Worm (Caenorhabditis elegans) whole organism, dauer: Measurements from ENCODE around the gene chil-19.

Experiments
- unc-62 ChIP-seq: sonication (generic microtip); optimal IDR thresholded peaks from 2 replicates; lab custom pipeline; 2017; ENCODE audit warnings: missing biosample characterization, missing genetic modification reagents, missing genetic modification characterization

The chil-19 gene

ce11 chrII:9427644-9428043 lies 26.6 kb downstream of the chil-19 start, which contains the start of gene M176.5:
TSS of gene M176.5 (minus strand) at chrII:9427744.
- no peak for TF ChIP-seq unc-62 (GFP tag; lab: Kevin White, UChicago)

ce11 chrII:9426076-9426475 lies 28.1 kb downstream of the chil-19 start, which contains the start of gene M176.10:
TSS of gene M176.10 (minus strand) at chrII:9426176.
- no peak for TF ChIP-seq unc-62 (GFP tag; lab: Kevin White, UChicago)

- no peak for TF ChIP-seq unc-62 (GFP tag; lab: Kevin White, UChicago)
These were observed 32.2 kb downstream of the chil-19 start, which contains the start of gene M176.11 for ce11 chrII:9421969-9422368. TSS of gene M176.11 (plus strand) at chrII:9422269.

DNA sequence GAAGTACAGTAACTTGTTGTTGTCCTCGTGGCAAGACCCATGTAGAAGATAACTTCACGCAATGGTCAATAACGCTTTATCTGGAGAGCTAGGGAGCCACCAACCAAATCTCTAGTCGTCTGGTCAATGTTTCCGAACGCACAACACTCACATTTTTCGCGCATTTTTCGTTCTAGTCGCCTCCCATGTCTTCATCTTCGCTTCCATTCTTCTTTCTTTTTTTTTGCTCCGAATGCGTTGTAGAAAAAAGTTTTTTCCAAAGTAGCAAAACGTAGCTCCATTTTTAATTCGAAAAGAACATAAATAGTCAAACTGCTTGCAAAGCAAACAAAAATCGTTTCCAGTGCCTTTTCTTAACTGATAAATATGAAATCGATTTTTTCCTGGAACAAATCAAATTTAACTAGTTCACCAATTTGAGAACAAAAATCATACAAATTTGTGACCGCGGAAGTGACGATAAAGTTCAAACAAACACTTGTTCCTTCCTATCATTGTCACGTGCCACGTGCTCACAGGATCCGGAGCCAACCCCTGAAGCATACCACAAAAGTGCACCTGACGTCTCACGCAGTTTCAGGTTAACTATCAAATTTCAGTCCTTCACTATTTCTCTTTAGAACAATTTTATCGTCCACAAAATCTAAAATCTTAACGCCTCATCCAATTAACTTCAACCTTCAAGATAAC lies 35.2 kb downstream of the chil-19 start:
- TF ChIP-seq unc-62 (GFP tag; lab: Kevin White, UChicago): no peak

DNA sequence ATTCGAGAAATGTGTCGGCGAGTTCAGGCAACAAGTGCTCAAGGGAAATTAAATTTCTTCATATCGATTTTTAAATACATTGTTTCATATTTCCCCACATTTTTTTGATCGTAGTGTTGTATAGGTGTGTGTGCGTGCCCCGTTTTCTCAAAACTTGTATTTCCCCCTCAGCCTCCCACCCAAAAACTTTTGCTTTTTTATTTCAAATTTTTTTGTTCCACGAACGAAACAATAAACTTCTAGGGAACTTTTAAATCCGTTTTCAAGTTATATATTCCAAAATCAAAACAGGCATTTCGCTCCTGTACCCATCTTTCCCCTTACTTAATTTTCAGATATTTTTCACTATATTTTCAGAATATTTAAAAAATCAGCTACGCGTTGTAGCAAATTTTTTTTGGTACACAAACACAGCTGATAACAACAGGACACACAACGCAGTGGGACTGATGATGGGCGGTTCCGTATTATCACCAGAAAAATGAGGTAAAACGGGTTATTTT lies 36.1 kb downstream of the chil-19 start, which contains the start of the genes M176.4 and M176.16:
M176.4 (plus strand) TSS at position 301 of the 503 bp plus-strand sequence.
M176.16 (plus strand) TSS at position 453 of the 503 bp plus-strand sequence.
- TF ChIP-seq unc-62 (GFP tag; lab: Kevin White, UChicago): no peak

DNA sequence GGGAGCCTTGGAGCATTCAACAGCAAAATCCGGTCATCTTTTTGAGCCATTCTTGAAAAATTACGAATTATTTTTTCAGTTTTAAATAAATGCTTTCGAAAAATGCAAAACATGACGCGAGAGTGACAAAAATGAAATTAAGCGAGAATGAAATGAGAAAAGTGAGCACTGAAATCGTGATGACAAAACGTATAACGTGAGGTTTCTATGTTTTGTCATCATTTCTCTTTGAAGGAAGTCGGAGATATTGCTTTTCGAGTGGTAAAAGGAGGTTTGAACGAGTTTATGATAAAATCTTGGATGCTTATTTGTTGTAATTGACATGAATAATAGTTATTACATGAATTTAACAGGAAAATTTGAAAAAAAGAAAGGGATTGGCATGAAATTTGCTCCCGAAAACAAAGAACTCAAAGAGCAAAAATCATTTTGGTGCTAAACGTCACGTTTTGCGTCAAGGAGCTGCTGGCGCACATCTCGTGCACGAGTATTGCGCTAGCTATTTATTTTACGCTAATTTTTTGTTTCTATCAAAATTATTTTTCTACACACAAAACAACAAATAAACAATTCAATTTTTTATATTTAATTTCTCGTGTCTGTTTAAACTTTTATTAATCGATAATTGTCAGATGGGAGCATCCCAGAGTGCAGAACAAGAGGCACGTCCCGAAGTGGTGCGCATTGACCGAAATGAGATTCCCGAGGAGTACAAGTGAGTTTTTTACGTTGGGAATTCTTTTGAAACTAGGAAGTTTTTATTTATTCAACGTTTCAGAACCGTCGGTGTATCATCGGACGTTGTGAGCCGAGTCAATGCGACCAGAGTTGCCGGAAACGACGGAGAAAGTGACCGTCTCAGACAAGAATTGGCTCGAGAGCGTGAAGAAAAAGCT lies 37.6 kb downstream of the chil-19 start, which contains the start of the genes gss-1 and chch-3:
gss-1 (minus strand) TSS at position 51 of the 896 bp plus-strand sequence.
chch-3 (plus strand) TSS at position 633 of the 896 bp plus-strand sequence.
- TF ChIP-seq unc-62 (GFP tag; lab: Kevin White, UChicago): no peak

- TF ChIP-seq unc-62 (GFP tag; lab: Kevin White, UChicago): no peak
These were observed 42.1 kb downstream of the chil-19 start, which contains the start of gene arrd-3 for ce11 chrII:9412086-9412608. TSS of gene arrd-3 (plus strand) at chrII:9412558.

ce11 chrII:9411497-9411896 lies 42.7 kb downstream of the chil-19 start, which contains the start of gene M176.9:
TSS of gene M176.9 (minus strand) at chrII:9411597.
- no peak for TF ChIP-seq unc-62 (GFP tag; lab: Kevin White, UChicago)

DNA sequence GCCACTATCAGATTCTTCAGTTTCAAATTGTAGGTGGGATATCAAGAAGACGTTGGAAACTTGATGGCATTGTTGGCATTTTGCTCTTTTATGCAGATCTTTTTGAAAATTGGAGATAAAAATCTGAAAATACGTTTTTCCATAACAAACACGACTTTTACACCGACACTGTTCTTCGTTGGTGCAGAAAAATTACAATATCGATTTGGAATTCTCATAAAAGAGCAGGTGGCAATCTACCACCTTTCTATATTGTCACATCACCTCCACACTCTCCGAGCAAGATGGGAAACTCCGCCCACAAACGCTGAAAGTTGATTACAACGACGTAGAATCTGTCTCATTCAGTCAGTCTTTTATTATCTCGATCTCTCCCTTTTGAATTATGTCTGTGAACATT lies 46.7 kb downstream of the chil-19 start, which contains the start of gene arrd-2:
arrd-2 (plus strand) TSS at position 301 of the 400 bp plus-strand sequence.
- TF ChIP-seq unc-62 (GFP tag; lab: Kevin White, UChicago): no peak

DNA sequence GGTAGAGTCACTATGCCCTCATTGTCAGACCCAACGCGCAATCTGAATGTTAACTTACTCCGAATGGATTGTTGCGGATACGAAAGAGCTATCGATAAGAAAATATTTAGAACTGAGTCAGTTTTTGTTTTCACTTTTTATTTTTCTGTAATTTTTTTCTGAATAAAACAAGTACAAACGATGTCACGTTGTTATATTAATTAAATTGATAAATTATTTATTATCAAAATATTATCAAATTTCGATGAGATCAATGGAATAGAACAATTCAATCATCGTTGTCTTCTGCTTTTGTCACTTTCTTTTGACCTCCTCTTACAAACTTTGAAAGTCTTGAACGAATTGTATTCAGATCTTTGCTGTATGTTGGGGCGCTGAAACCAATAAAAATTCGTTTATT lies 47.2 kb downstream of the chil-19 start, which contains the start of gene mpz-6:
mpz-6 (minus strand) TSS at position 101 of the 400 bp plus-strand sequence.
- no peak for TF ChIP-seq unc-62 (GFP tag; lab: Kevin White, UChicago)

- no peak for TF ChIP-seq unc-62 (GFP tag; lab: Kevin White, UChicago)
These were observed 50.4 kb downstream of the chil-19 start, which contains the start of gene Y51B9A.5 for ce11 chrII:9403846-9404245. TSS of gene Y51B9A.5 (plus strand) at chrII:9404146.

DNA sequence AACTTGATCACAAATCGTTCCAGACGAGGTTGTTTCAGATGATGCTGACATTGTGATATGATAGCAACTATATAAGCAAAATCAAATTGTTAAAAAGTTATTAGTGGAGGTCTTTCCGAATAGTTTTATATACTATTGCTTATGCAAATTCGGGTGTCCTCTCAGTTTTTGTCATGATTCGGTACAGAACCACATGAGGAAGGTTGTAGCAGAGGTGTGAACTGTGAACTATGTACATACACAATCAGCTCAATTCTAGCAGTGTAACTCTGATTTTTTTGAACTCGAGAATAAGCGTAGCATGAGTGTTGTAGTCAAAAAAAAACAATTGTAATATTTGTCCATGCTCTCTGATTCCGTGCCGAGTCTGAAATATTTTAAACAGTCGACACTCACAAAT lies 51.1 kb downstream of the chil-19 start, which contains the start of gene Y51B9A.6:
Y51B9A.6 (minus strand) TSS at position 101 of the 400 bp plus-strand sequence.
- no peak for TF ChIP-seq unc-62 (GFP tag; lab: Kevin White, UChicago)
